Worm (Caenorhabditis elegans) whole organism, L3 larva: ENCODE results near the gene grl-23.

ENCODE experiments used
- R02D3.7 ChIP-seq: fragments of 150-350 bp; optimal IDR thresholded peaks from 2 replicates; lab custom pipeline; 2014; ENCODE audit warnings: missing biosample characterization, missing genetic modification characterization
- ZK546.5 ChIP-seq: sonication (generic microtip); optimal IDR thresholded peaks from 2 replicates; lab custom pipeline; 2017; ENCODE audit warnings: missing biosample characterization, missing genetic modification characterization
- aly-2 ChIP-seq: fragments of 150-350 bp; optimal IDR thresholded peaks from 2 replicates; lab custom pipeline; 2014; ENCODE audit warnings: missing biosample characterization, missing genetic modification characterization
- ama-1 ChIP-seq: fragments of 150-350 bp; optimal IDR thresholded peaks from 2 replicates; lab custom pipeline; 2018
- ceh-16 ChIP-seq: sonication (generic microtip); optimal IDR thresholded peaks from 2 replicates; lab custom pipeline; 2017; ENCODE audit warnings: missing biosample characterization, missing genetic modification characterization
- ceh-28 ChIP-seq: fragments of 150-350 bp; optimal IDR thresholded peaks from 2 replicates; lab custom pipeline; 2014; ENCODE audit warnings: missing biosample characterization, missing genetic modification reagents, missing genetic modification characterization
- ceh-82 ChIP-seq: fragments of 150-350 bp; optimal IDR thresholded peaks from 2 replicates; lab custom pipeline; 2014; ENCODE audit warnings: missing biosample characterization, missing genetic modification characterization
- ceh-9 ChIP-seq: sonication (generic microtip); optimal IDR thresholded peaks from 2 replicates; lab custom pipeline; 2018; ENCODE audit warnings: missing biosample characterization, missing genetic modification characterization
- daf-12 ChIP-seq: fragments of 150-350 bp; optimal IDR thresholded peaks from 2 replicates; lab custom pipeline; 2014; ENCODE audit warnings: missing biosample characterization, missing genetic modification reagents, missing genetic modification characterization
- egl-27 ChIP-seq: sonication (generic microtip); optimal IDR thresholded peaks from 4 replicates; lab custom pipeline; 2017; ENCODE audit warnings: missing biosample characterization, missing genetic modification reagents, missing genetic modification characterization
- elt-1 ChIP-seq: fragments of 150-350 bp; optimal IDR thresholded peaks from 2 replicates; lab custom pipeline; 2014; ENCODE audit warnings: missing biosample characterization, missing genetic modification characterization
- elt-2 ChIP-seq: sonication (generic microtip); optimal IDR thresholded peaks from 2 replicates; lab custom pipeline; 2016; ENCODE audit warnings: missing genetic modification reagents, mild to moderate bottlenecking, missing genetic modification characterization, missing compliant biosample characterization
- elt-3 ChIP-seq, 3 experiments: fragments of 150-350 bp in 1 of 3; sonication (generic microtip) in 2 of 3; optimal IDR thresholded peaks; 2 replicates in 2 of 3; 4 replicates in 1 of 3; lab custom pipeline; 2014 to 2017; ENCODE audit warnings: missing biosample characterization in 3 of 3, missing genetic modification characterization in 3 of 3
- fkh-10 ChIP-seq: sonication (generic microtip); optimal IDR thresholded peaks from 2 replicates; lab custom pipeline; 2017; ENCODE audit warnings: missing biosample characterization, missing genetic modification reagents, missing genetic modification characterization
- hmg-11 ChIP-seq: sonication (generic microtip); optimal IDR thresholded peaks from 2 replicates; lab custom pipeline; 2016; ENCODE audit warnings: missing genetic modification characterization, missing compliant biosample characterization
- jun-1 ChIP-seq: fragments of 150-350 bp; optimal IDR thresholded peaks from 2 replicates; lab custom pipeline; 2014; ENCODE audit warnings: missing biosample characterization, missing genetic modification reagents, missing genetic modification characterization
- lin-15B ChIP-seq: fragments of 150-350 bp; optimal IDR thresholded peaks from 2 replicates; lab custom pipeline; 2014; ENCODE audit warnings: missing biosample characterization, missing genetic modification characterization
- lin-39 ChIP-seq: fragments of 150-350 bp; optimal IDR thresholded peaks from 2 replicates; lab custom pipeline; 2018; ENCODE audit warnings: missing biosample characterization, missing genetic modification reagents, missing genetic modification characterization
- lsy-12 ChIP-seq: sonication (generic microtip); optimal IDR thresholded peaks from 2 replicates; lab custom pipeline; 2016; ENCODE audit warnings: mild to moderate bottlenecking, missing genetic modification characterization, missing compliant biosample characterization
- mdl-1 ChIP-seq: fragments of 150-350 bp; optimal IDR thresholded peaks from 2 replicates; lab custom pipeline; 2014; ENCODE audit warnings: missing biosample characterization, missing genetic modification characterization
- nfya-1 ChIP-seq: sonication (generic microtip); optimal IDR thresholded peaks from 2 replicates; lab custom pipeline; 2017; ENCODE audit warnings: missing genetic modification characterization, mild to moderate bottlenecking, missing compliant biosample characterization, antibody characterized with exemption, moderate library complexity; ENCODE audit not compliant: insufficient read depth
- nhr-23 ChIP-seq: fragments of 150-350 bp; optimal IDR thresholded peaks from 2 replicates; lab custom pipeline; 2014; ENCODE audit warnings: missing biosample characterization, missing genetic modification reagents, missing genetic modification characterization
- nhr-237 ChIP-seq: fragments of 150-350 bp; optimal IDR thresholded peaks from 2 replicates; lab custom pipeline; 2014; ENCODE audit warnings: missing biosample characterization, missing genetic modification characterization
- nhr-25 ChIP-seq: sonication (generic microtip); optimal IDR thresholded peaks from 2 replicates; lab custom pipeline; 2017; ENCODE audit warnings: missing biosample characterization, missing genetic modification characterization
- nhr-43 ChIP-seq: sonication (generic microtip); optimal IDR thresholded peaks from 2 replicates; lab custom pipeline; 2016; ENCODE audit warnings: mild to moderate bottlenecking, missing genetic modification characterization, missing compliant biosample characterization; ENCODE audit not compliant: poor library complexity, severe bottlenecking
- nhr-76 ChIP-seq: fragments of 150-350 bp; sonication (generic microtip); optimal IDR thresholded peaks from 5 replicates; lab custom pipeline; 2014; ENCODE audit warnings: missing biosample characterization, missing genetic modification characterization
- pha-4 ChIP-seq: fragments of 150-350 bp; optimal IDR thresholded peaks from 2 replicates; lab custom pipeline; 2014; ENCODE audit warnings: missing biosample characterization, missing genetic modification reagents, missing genetic modification characterization
- pqm-1 ChIP-seq: fragments of 150-350 bp; optimal IDR thresholded peaks from 2 replicates; lab custom pipeline; 2017; ENCODE audit warnings: missing biosample characterization, missing genetic modification characterization, inconsistent platforms
- skn-1 ChIP-seq: fragments of 150-350 bp; optimal IDR thresholded peaks from 2 replicates; lab custom pipeline; 2014; ENCODE audit warnings: missing biosample characterization, missing genetic modification characterization
- snpc-4 ChIP-seq: fragments of 150-350 bp; optimal IDR thresholded peaks from 2 replicates; lab custom pipeline; 2014; ENCODE audit warnings: missing biosample characterization, missing genetic modification characterization
- tbx-2 ChIP-seq: sonication (generic microtip); optimal IDR thresholded peaks from 2 replicates; lab custom pipeline; 2016; ENCODE audit warnings: mild to moderate bottlenecking, missing genetic modification characterization, missing compliant biosample characterization
- unc-62 ChIP-seq: fragments of 150-350 bp; sonication (generic microtip); optimal IDR thresholded peaks from 4 replicates; lab custom pipeline; 2014; ENCODE audit warnings: missing biosample characterization, missing genetic modification reagents, missing genetic modification characterization

grl-23 gene

DNA sequence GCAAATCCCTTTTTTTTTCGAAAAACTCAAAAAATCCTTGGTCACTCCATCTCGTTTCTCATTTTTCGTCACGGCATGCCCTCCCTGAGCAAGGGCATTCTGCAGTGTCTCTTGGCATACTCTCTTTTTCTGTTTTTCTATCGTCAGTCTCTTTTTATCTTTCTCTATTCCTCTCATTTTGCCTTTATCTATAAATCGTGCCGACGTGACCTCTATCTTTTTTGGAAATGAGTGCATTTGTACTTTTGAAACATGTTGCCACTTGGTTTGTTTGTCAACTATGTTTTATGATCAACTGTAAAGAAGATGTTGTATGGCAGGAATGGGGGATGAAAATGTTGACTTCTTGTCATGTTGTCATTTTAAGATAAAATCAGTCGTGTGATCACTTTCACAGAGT lies 47.8 kb downstream of the grl-23 start:
- TF ChIP-seq nhr-25 (tag; lab: Kevin White, UChicago) = peak; percentile 91
- no peak for TF ChIP-seq ZK546.5 (tag; lab: Kevin White, UChicago)
- peak; percentile 82 for TF ChIP-seq nfya-1 (tag; lab: Kevin White, UChicago)
- peak; percentile 44 for TF ChIP-seq jun-1 (tag; lab: Kevin White, UChicago)
- peak; percentile 84 for TF ChIP-seq unc-62
- TF ChIP-seq aly-2 = no peak
- peak; percentile 17 for TF ChIP-seq lin-39 (tag; lab: Kevin White, UChicago)
- TF ChIP-seq egl-27 (tag; lab: Kevin White, UChicago) = no peak
- no peak for TF ChIP-seq ceh-82 (tag; lab: Kevin White, UChicago)
- TF ChIP-seq hmg-11 (tag; lab: Kevin White, UChicago) = peak; percentile 48
- peak; percentile 66 for TF ChIP-seq pqm-1
- peak; percentile 35 for TF ChIP-seq pha-4 (tag; lab: Kevin White, UChicago)
- TF ChIP-seq elt-1 (tag; lab: Kevin White, UChicago) = peak; percentile 57
- TF ChIP-seq tbx-2 (tag; lab: Kevin White, UChicago) = peak; percentile 8
- peak; percentile 30 for TF ChIP-seq snpc-4
- TF ChIP-seq lin-15B (tag; lab: Kevin White, UChicago) = peak; percentile 12
- peak; percentile 15 for TF ChIP-seq ceh-28 (tag; lab: Kevin White, UChicago)
- TF ChIP-seq daf-12 = peak; percentile 92
- TF ChIP-seq ceh-16 (tag; lab: Kevin White, UChicago) = no peak
- peak in 1 of 3 experiments; percentile 27 for TF ChIP-seq elt-3 (tag; optimal IDR thresholded peaks at IDR 0.05; lab: Kevin White, UChicago)
- peak; percentile 40 for TF ChIP-seq elt-2 (tag; lab: Kevin White, UChicago)
- no peak for TF ChIP-seq lsy-12 (tag; lab: Kevin White, UChicago)
- TF ChIP-seq mdl-1 (tag; lab: Kevin White, UChicago) = peak; percentile 42
- TF ChIP-seq nhr-23 (tag; lab: Kevin White, UChicago) = peak; percentile 16
- no peak for TF ChIP-seq nhr-237 (tag; lab: Kevin White, UChicago)
- TF ChIP-seq R02D3.7 (tag; lab: Kevin White, UChicago) = peak; percentile 19

DNA sequence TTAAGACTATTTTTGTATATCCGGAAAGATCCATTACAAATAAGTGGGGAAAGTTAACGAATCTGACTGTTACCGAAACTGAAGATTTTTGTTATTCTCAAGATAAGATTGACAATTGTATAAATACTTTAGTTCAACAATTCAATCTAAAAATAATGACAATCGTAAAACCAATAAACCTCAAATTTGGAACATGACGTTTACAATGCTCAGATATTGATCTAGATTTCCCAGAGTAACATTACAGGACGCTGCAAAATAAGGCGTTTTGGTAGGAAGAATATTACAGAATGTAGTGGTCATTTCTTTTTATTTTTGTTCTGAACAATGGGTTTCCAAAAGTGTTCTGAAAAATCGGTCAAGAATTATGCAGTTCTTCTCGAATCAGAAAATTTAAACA lies 49.9 kb downstream of the grl-23 start, which contains the start of gene F45D3.1:
F45D3.1 (plus strand) TSS at position 301 of the 400 bp plus-strand sequence.
- TF ChIP-seq R02D3.7 (tag; lab: Kevin White, UChicago) (no peak), nhr-43 (no peak), ama-1 (no peak), tbx-2 (tag; lab: Kevin White, UChicago) (no peak), ceh-9 (tag; lab: Kevin White, UChicago) (no peak), fkh-10 (GFP tag; lab: Kevin White, UChicago) (no peak), hmg-11 (tag; lab: Kevin White, UChicago) (no peak), skn-1 (no peak)

DNA sequence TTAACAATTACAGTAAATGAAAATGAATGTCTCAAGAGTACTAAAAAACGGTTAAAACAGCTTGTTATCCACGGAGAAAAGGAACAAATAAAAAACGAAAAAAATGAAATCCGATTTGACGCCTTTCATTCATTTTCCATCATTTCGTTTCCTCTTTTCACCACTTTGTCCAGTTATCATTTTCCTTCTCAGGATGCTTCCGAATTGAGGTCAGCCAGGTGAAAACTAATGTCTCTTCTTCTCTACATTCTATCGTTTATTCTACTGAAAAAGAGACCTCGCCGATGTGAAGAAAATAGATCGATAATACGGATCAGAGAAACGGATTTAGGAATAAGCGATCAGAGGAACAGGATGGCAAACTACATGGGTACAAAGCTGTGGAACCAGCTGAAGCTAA lies 50.6 kb downstream of the grl-23 start:
- TF ChIP-seq hmg-11 (tag; lab: Kevin White, UChicago) (no peak), nhr-23 (tag; lab: Kevin White, UChicago) (peak; percentile 50)

DNA sequence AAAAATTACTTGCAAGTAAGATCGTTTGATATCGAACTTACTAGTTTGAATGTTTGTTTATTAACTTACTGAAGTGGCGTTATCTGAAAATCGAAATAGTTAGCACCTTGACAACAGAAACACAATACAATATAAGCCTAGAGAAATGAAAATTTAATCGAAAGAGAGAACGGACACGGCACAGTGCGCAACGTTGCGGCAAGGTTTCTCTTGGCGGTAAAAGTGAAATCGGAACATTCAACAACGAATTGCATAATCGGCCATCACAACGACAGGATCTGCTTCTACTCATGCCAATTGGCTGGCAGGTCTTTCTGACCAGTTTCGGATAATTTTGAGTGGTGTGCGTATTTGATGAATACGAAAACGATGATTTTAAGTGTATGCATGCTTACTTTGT lies 51.2 kb downstream of the grl-23 start, which contains the start of gene dyf-4:
dyf-4 (minus strand) TSS at position 213 of the 400 bp plus-strand sequence.
- TF ChIP-seq ceh-9 (tag; lab: Kevin White, UChicago) = no peak
- TF ChIP-seq nhr-25 (tag; lab: Kevin White, UChicago) = peak; percentile 27
- no peak for TF ChIP-seq aly-2
- TF ChIP-seq hmg-11 (tag; lab: Kevin White, UChicago) = no peak
- TF ChIP-seq ceh-16 (tag; lab: Kevin White, UChicago) = no peak
- TF ChIP-seq elt-1 (tag; lab: Kevin White, UChicago) = no peak
- no peak for TF ChIP-seq nhr-76 (tag; lab: Kevin White, UChicago)
- no peak for TF ChIP-seq tbx-2 (tag; lab: Kevin White, UChicago)
